Worm (Caenorhabditis elegans) whole organism, young adult: ENCODE measurements around the gene ckb-3.

Source experiments
- D2030.7 ChIP-seq: fragments of 200-800 bp; sonication (Bioruptor generic); IDR thresholded peaks from 2 replicates; pipeline ENCODE4 v1.3.6; 2022; ENCODE audit warnings: missing genetic modification reagents, missing genetic modification characterization, missing compliant biosample characterization
- F33H1.4 ChIP-seq: fragments of 200-800 bp; sonication (Bioruptor generic); IDR thresholded peaks from 2 replicates; pipeline ENCODE4 v1.3.6; 2022; ENCODE audit warnings: missing genetic modification reagents, missing genetic modification characterization, missing compliant biosample characterization
- F37B4.10 ChIP-seq: fragments of 200-800 bp; sonication (Bioruptor generic); IDR thresholded peaks from 2 replicates; pipeline ENCODE4 v1.3.6; 2022; ENCODE audit warnings: missing genetic modification characterization, missing compliant biosample characterization
- K11D2.4 ChIP-seq: fragments of 200-800 bp; sonication (Bioruptor generic); IDR thresholded peaks from 2 replicates; pipeline ENCODE4 v1.3.6; 2022; ENCODE audit warnings: missing genetic modification reagents, missing genetic modification characterization, missing compliant biosample characterization
- K12H6.12 ChIP-seq: fragments of 200-800 bp; sonication (Bioruptor generic); optimal IDR thresholded peaks from 2 replicates; lab custom pipeline; 2018; ENCODE audit warnings: mild to moderate bottlenecking, missing genetic modification characterization, missing compliant biosample characterization
- Y95B8A.8 ChIP-seq: fragments of 200-800 bp; sonication (Bioruptor generic); IDR thresholded peaks from 2 replicates; pipeline ENCODE4 v1.3.6; 2022; ENCODE audit warnings: missing genetic modification reagents, missing genetic modification characterization, missing compliant biosample characterization
- aptf-3 ChIP-seq: fragments of 200-800 bp; sonication (Bioruptor generic); IDR thresholded peaks from 2 replicates; pipeline ENCODE4 v1.3.6; 2022; ENCODE audit warnings: missing genetic modification characterization, missing compliant biosample characterization
- atf-7 ChIP-seq: sonication (generic microtip); optimal IDR thresholded peaks from 2 replicates; lab custom pipeline; 2017; ENCODE audit warnings: mild to moderate bottlenecking, missing genetic modification characterization, missing compliant biosample characterization
- attf-6 ChIP-seq: fragments of 200-800 bp; sonication (Bioruptor generic); IDR thresholded peaks from 2 replicates; pipeline ENCODE4 v1.3.6; 2022; ENCODE audit warnings: missing genetic modification reagents, missing genetic modification characterization, missing compliant biosample characterization
- ceh-27 ChIP-seq: fragments of 200-800 bp; sonication (Bioruptor generic); optimal IDR thresholded peaks from 2 replicates; lab custom pipeline; 2018; ENCODE audit warnings: mild to moderate bottlenecking, missing genetic modification characterization, moderate library complexity, missing compliant biosample characterization
- ceh-91 ChIP-seq: fragments of 200-800 bp; sonication (Bioruptor generic); IDR thresholded peaks from 2 replicates; pipeline ENCODE4 v1.3.6; 2022; ENCODE audit warnings: missing genetic modification reagents, missing genetic modification characterization, missing compliant biosample characterization
- chd-7 ChIP-seq: sonication (generic microtip); optimal IDR thresholded peaks from 2 replicates; lab custom pipeline; 2016; ENCODE audit warnings: mild to moderate bottlenecking, missing genetic modification characterization, moderate library complexity, missing compliant biosample characterization
- die-1 ChIP-seq: sonication (generic microtip); optimal IDR thresholded peaks from 2 replicates; lab custom pipeline; 2016; ENCODE audit warnings: missing genotype, mild to moderate bottlenecking, missing genetic modification characterization, missing compliant biosample characterization
- dox-1 ChIP-seq: fragments of 200-800 bp; sonication (Bioruptor generic); IDR thresholded peaks from 2 replicates; pipeline ENCODE4 v1.3.6; 2022; ENCODE audit warnings: missing genetic modification reagents, missing genetic modification characterization, missing compliant biosample characterization
- dpff-1 ChIP-seq: sonication (generic microtip); optimal IDR thresholded peaks from 2 replicates; lab custom pipeline; 2017; ENCODE audit warnings: mild to moderate bottlenecking, missing genetic modification characterization, missing compliant biosample characterization
- ets-4 ChIP-seq: fragments of 200-800 bp; sonication (Bioruptor generic); optimal IDR thresholded peaks from 2 replicates; lab custom pipeline; 2018; ENCODE audit warnings: mild to moderate bottlenecking, missing genetic modification characterization, missing compliant biosample characterization
- hlh-26 ChIP-seq: fragments of 200-800 bp; sonication (Bioruptor generic); conservative IDR thresholded peaks from 2 replicates; pipeline ENCODE4 v1.3.6; 2022; ENCODE audit warnings: missing genetic modification reagents, missing genetic modification characterization, missing compliant biosample characterization
- hmg-1.2 ChIP-seq: fragments of 200-800 bp; sonication (Bioruptor generic); IDR thresholded peaks from 2 replicates; pipeline ENCODE4 v1.3.6; 2022; ENCODE audit warnings: missing genetic modification reagents, missing genetic modification characterization, missing compliant biosample characterization
- hsf-1 ChIP-seq: fragments of 200-800 bp; sonication (Bioruptor generic); IDR thresholded peaks from 2 replicates; pipeline ENCODE4 v1.3.6; 2022; ENCODE audit warnings: missing genetic modification reagents, missing genetic modification characterization, missing compliant biosample characterization
- let-526 ChIP-seq: fragments of 200-800 bp; sonication (Bioruptor generic); IDR thresholded peaks from 2 replicates; pipeline ENCODE4 v1.3.6; 2022; ENCODE audit warnings: missing genetic modification reagents, missing genetic modification characterization, missing compliant biosample characterization
- let-607 ChIP-seq, 2 experiments: fragments of 200-800 bp in 1 of 2; sonication (Bioruptor generic) in 1 of 2; sonication (generic microtip) in 1 of 2; optimal IDR thresholded peaks; 2 replicates each; lab custom pipeline; 2016 to 2018; ENCODE audit warnings: mild to moderate bottlenecking in 2 of 2, missing compliant biosample characterization in 2 of 2, missing genetic modification characterization in 2 of 2, moderate library complexity in 2 of 2, missing genotype in 1 of 2
- lin-26 ChIP-seq: fragments of 200-800 bp; sonication (Bioruptor generic); IDR thresholded peaks from 2 replicates; pipeline ENCODE4 v1.3.6; 2022; ENCODE audit warnings: missing genetic modification reagents, missing genetic modification characterization, missing compliant biosample characterization
- lsy-27 ChIP-seq: sonication (generic microtip); optimal IDR thresholded peaks from 2 replicates; lab custom pipeline; 2017; ENCODE audit warnings: missing genetic modification characterization, mild to moderate bottlenecking, missing compliant biosample characterization, antibody characterized with exemption, missing genotype, borderline replicate concordance; ENCODE audit not compliant: insufficient read depth
- madf-10 ChIP-seq: sonication (generic microtip); optimal IDR thresholded peaks from 2 replicates; lab custom pipeline; 2016; ENCODE audit warnings: mild to moderate bottlenecking, missing genetic modification characterization, missing compliant biosample characterization
- madf-3 ChIP-seq: fragments of 200-800 bp; sonication (Bioruptor generic); IDR thresholded peaks from 2 replicates; pipeline ENCODE4 v1.3.6; 2022; ENCODE audit warnings: missing genetic modification reagents, missing genetic modification characterization, missing compliant biosample characterization
- madf-8 ChIP-seq: fragments of 200-800 bp; sonication (Bioruptor generic); conservative IDR thresholded peaks from 2 replicates; pipeline ENCODE4 v1.3.6; 2022; ENCODE audit warnings: missing genetic modification reagents, missing genetic modification characterization, missing compliant biosample characterization
- mcd-1 ChIP-seq: fragments of 200-800 bp; sonication (Bioruptor generic); IDR thresholded peaks from 2 replicates; pipeline ENCODE4 v1.3.6; 2022; ENCODE audit warnings: missing genetic modification reagents, missing genetic modification characterization, missing compliant biosample characterization
- mes-4 ChIP-seq: sonication (generic microtip); optimal IDR thresholded peaks from 2 replicates; lab custom pipeline; 2016; ENCODE audit warnings: missing genotype, missing genetic modification characterization, missing compliant biosample characterization
- mxl-1 ChIP-seq: sonication (generic microtip); optimal IDR thresholded peaks from 2 replicates; lab custom pipeline; 2016; ENCODE audit warnings: missing genetic modification characterization, missing compliant biosample characterization
- nfyb-1 ChIP-seq: fragments of 200-800 bp; sonication (Bioruptor generic); IDR thresholded peaks from 2 replicates; pipeline ENCODE4 v1.3.6; 2022; ENCODE audit warnings: missing genetic modification reagents, missing genetic modification characterization, missing compliant biosample characterization
- nhr-120 ChIP-seq: fragments of 200-800 bp; sonication (Bioruptor generic); IDR thresholded peaks from 2 replicates; pipeline ENCODE4 v1.3.6; 2022; ENCODE audit warnings: missing genetic modification characterization, missing compliant biosample characterization
- nhr-27 ChIP-seq: fragments of 200-800 bp; sonication (Bioruptor generic); optimal IDR thresholded peaks from 2 replicates; lab custom pipeline; 2018; ENCODE audit warnings: mild to moderate bottlenecking, missing genetic modification characterization, moderate library complexity, missing compliant biosample characterization
- nhr-90 ChIP-seq: sonication (generic microtip); optimal IDR thresholded peaks from 2 replicates; lab custom pipeline; 2016; ENCODE audit warnings: missing genotype, mild to moderate bottlenecking, missing genetic modification characterization, missing compliant biosample characterization
- rec-8 ChIP-seq, 2 experiments: sonication (generic microtip); optimal IDR thresholded peaks; 2 replicates each; lab custom pipeline; 2016; ENCODE audit warnings: mild to moderate bottlenecking in 2 of 2, missing genetic modification characterization in 2 of 2, missing genetic modification reagents in 2 of 2, missing genotype in 2 of 2, missing biosample characterization in 1 of 2, missing compliant biosample characterization in 1 of 2, moderate library complexity in 1 of 2
- tbp1 ChIP-seq: fragments of 200-800 bp; sonication (Bioruptor generic); optimal IDR thresholded peaks from 2 replicates; lab custom pipeline; 2018; ENCODE audit warnings: mild to moderate bottlenecking, missing genetic modification characterization, missing compliant biosample characterization
- tlf-1 ChIP-seq: fragments of 200-800 bp; sonication (Bioruptor generic); optimal IDR thresholded peaks from 2 replicates; lab custom pipeline; 2018; ENCODE audit warnings: mild to moderate bottlenecking, missing genetic modification characterization, missing compliant biosample characterization
- unc-62 ChIP-seq: fragments of 150-350 bp; optimal IDR thresholded peaks from 2 replicates; lab custom pipeline; 2014; ENCODE audit warnings: missing biosample characterization, missing genetic modification reagents, missing genetic modification characterization
- ztf-18 ChIP-seq: sonication (generic microtip); optimal IDR thresholded peaks from 2 replicates; lab custom pipeline; 2016; ENCODE audit warnings: missing genotype, mild to moderate bottlenecking, missing genetic modification characterization, missing compliant biosample characterization

ckb-3 gene

DNA sequence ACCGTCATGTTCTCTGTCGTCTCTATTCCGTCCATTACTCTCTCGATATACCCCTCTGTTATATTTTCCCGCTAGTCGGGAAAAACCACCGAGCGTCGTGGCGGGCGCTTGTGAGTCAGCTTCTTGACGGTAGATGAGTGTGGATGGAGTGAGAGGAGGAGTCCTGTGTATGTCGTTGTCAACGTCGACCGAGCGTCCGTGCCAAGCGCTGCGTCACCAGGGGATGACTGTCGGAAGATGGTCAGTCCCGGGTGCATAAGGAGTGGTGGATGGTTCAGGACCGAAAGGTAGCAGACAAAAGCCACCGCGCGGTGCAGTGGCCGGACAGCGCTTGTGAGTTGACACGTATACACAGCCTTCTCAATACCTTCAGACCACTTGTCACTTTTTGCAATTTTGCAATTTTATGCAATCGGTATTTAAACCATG, 1.3 kb upstream of the ckb-3 start (continued):
- TF ChIP-seq ceh-91 (GFP tag; lab: Robert Waterston, UW) (0 out of 2 replicates have a peak, but pooled peaks have one; percentile 39), D2030.7 (peak; percentile 85), nfyb-1 (GFP tag; lab: Robert Waterston, UW) (peak; percentile 84), tbp1 (peak; percentile 79), die-1 (peak; percentile 39), attf-6 (GFP tag; lab: Robert Waterston, UW) (0 out of 2 replicates have a peak, but pooled peaks have one; percentile 50), dox-1 (peak; percentile 94), let-607 (tag; optimal IDR thresholded peaks at IDR 0.05; lab: Kevin White, UChicago) (peak in 1 of 2 experiments; percentile 45), hsf-1 (GFP tag; lab: Robert Waterston, UW) (0 out of 2 replicates have a peak, but pooled peaks have one; percentile 59), let-526 (GFP tag; lab: Robert Waterston, UW) (peak; percentile 4; the same call in 1 of the 2 replicates), nhr-90 (tag; lab: Kevin White, UChicago) (peak; percentile 40), F37B4.10 (GFP tag; lab: Robert Waterston, UW) (0 out of 2 replicates have a peak, but pooled peaks have one; percentile 22), K11D2.4 (peak; percentile 49; the same call in 1 of the 2 replicates), lin-26 (GFP tag; lab: Robert Waterston, UW) (peak; percentile 86)
- TF ChIP-seq, all 124 proteins: peak for 54; not testable (repeated sequence) for 70

DNA sequence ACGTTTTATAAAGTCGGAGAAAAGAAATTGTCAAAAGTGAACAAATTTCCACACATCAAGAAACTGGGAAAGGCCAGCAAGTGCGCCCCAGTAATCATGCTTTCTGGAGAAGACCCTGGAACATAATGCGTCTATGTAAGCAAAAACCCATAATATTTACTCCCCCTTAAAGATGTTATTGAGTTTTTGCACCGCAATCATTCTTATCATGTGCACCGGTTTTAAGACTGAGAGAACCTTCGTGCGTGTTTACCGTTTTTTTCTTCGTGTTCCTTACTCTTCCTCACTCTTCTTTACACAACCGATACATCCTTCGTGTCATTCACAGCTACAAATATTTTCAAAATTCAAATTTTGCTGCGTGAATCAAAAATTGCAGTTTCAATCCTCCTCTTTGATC, 2.2 kb downstream of the ckb-3 start:
- TF ChIP-seq dpff-1 (tag; lab: Kevin White, UChicago) = no peak
- no peak for TF ChIP-seq K12H6.12 (tag; lab: Kevin White, UChicago)
- TF ChIP-seq let-607 (tag; optimal IDR thresholded peaks at IDR 0.05; lab: Kevin White, UChicago) = no peak
- TF ChIP-seq rec-8 (tag; optimal IDR thresholded peaks at IDR 0.05; lab: Kevin White, UChicago) = no peak
- TF ChIP-seq madf-8 (GFP tag; lab: Robert Waterston, UW) = no peak
- no peak for TF ChIP-seq madf-3 (GFP tag; lab: Robert Waterston, UW)
- TF ChIP-seq hmg-1.2 (GFP tag; lab: Robert Waterston, UW) = no peak
- no peak for TF ChIP-seq ceh-27
- no peak for TF ChIP-seq hlh-26 (GFP tag; lab: Robert Waterston, UW)
- no peak for TF ChIP-seq tlf-1 (GFP tag; lab: Kevin White, UChicago)
- no peak for TF ChIP-seq tbp1
- no peak for TF ChIP-seq madf-10 (tag; lab: Kevin White, UChicago)

DNA sequence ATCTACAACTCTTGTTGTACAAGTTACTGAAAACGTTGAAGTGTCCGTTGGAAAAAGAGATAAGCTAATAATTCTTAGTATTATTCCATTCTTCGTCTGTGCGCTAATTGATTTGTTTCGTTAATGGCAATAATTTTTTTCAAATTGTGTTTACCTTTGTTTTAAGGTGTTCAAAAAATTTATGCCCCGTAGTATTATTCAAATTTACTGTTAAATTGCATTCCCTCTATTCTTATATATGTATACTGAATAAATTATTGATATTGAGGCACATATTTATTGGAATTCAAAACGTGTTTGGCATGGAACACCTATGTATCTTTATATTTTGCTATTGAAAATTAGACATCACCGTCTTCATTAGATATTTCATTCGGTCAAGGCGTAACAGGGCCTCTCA, 4.2 kb downstream of the ckb-3 start, which contains the start of gene pals-26:
pals-26 (plus strand) TSS at position 301 of the 400 bp plus-strand sequence.
- TF ChIP-seq F33H1.4 (GFP tag; lab: Robert Waterston, UW) (no peak), mcd-1 (no peak), nhr-27 (tag; lab: Kevin White, UChicago) (no peak), lsy-27 (tag; lab: Kevin White, UChicago) (no peak), hsf-1 (GFP tag; lab: Robert Waterston, UW) (no peak), mes-4 (no peak), nhr-120 (no peak), aptf-3 (GFP tag; lab: Robert Waterston, UW) (no peak), unc-62 (GFP tag; lab: Kevin White, UChicago) (no peak), chd-7 (no peak), mxl-1 (tag; lab: Kevin White, UChicago) (no peak), atf-7 (tag; lab: Kevin White, UChicago) (no peak), ets-4 (GFP tag; lab: Kevin White, UChicago) (no peak), ztf-18 (no peak), K12H6.12 (tag; lab: Kevin White, UChicago) (no peak), Y95B8A.8 (GFP tag; lab: Robert Waterston, UW) (no peak)
